Worm (Caenorhabditis elegans): ENCODE measurements around the gene pbs-3.

- TF ChIP-seq pqm-1 (tag; optimal IDR thresholded peaks at IDR 0.05) (no peak), aly-2 (tag; optimal IDR thresholded peaks at IDR 0.05) (no peak), madf-5 (GFP tag; IDR thresholded peaks at IDR 0.05) (no peak), ama-1 (optimal IDR thresholded peaks at IDR 0.05) (no peak), daf-19 (GFP tag; conservative IDR thresholded peaks at IDR 0.05) (no peak), hlh-11 (tag; optimal IDR thresholded peaks at IDR 0.05) (no peak)
These were observed 34.6 kb upstream of the pbs-3 start, which contains the start of gene T27F7.12 for ce11 chrII:4989802-4990201.

Data from whole organism, L4 larva.